Worm (Caenorhabditis elegans): ENCODE results near the gene cdh-7.

The cdh-7 gene

ce11 chrII:14804259-14804899 lies 38.6 kb upstream of the cdh-7 start, which contains the start of gene W01D2.3:
TSS of gene W01D2.3 (minus strand) at chrII:14804309.
- TF ChIP-seq egrh-3 (GFP tag; IDR thresholded peaks at IDR 0.05) (no peak), Y95B8A.8 (GFP tag; IDR thresholded peaks at IDR 0.05) (no peak), C06A6.2 (GFP tag; conservative IDR thresholded peaks at IDR 0.05) (peak; percentile 55; the same call in 1 of the 2 replicates), hrde-1 (tag; optimal IDR thresholded peaks at IDR 0.05; ENCODE audit: borderline replicate concordance) (no peak), ceh-40 (GFP tag; IDR thresholded peaks at IDR 0.05) (no peak), nhr-80 (tag; optimal IDR thresholded peaks at IDR 0.05) (no peak), let-526 (GFP tag; IDR thresholded peaks at IDR 0.05) (no peak), lsl-1 (GFP tag; optimal IDR thresholded peaks at IDR 0.05) (peak; percentile 11), F10E7.11 (tag; optimal IDR thresholded peaks at IDR 0.05) (no peak), aptf-3 (GFP tag; IDR thresholded peaks at IDR 0.05) (no peak), snpc-1.1 (tag; optimal IDR thresholded peaks at IDR 0.05; ENCODE audit: insufficient read depth) (peak; percentile 92), mcd-1 (GFP tag; IDR thresholded peaks at IDR 0.05) (peak; percentile 68; the same call in 1 of the 2 replicates), lin-54 (GFP tag; optimal IDR thresholded peaks at IDR 0.05) (peak; percentile 55), zim-3 (tag; optimal IDR thresholded peaks at IDR 0.05) (peak; percentile 77), ceh-100 (GFP tag; IDR thresholded peaks at IDR 0.05) (no peak), ztf-18 (tag; optimal IDR thresholded peaks at IDR 0.05) (peak; percentile 38), nhr-120 (GFP tag; IDR thresholded peaks at IDR 0.05) (peak; percentile 9; the same call in 1 of the 2 replicates), Y67H2A.10 (GFP tag; conservative IDR thresholded peaks at IDR 0.05) (no peak), F57C9.4 (tag; optimal IDR thresholded peaks at IDR 0.05) (no peak), pha-4 (tag; optimal IDR thresholded peaks at IDR 0.05) (no peak), lin-26 (GFP tag; IDR thresholded peaks at IDR 0.05) (peak; percentile 69; the same call in 1 of the 2 replicates), B0336.3 (GFP tag; IDR thresholded peaks at IDR 0.05) (no peak; the same call in 1 of the 2 replicates), attf-3 (GFP tag; conservative IDR thresholded peaks at IDR 0.05) (no peak), madf-10 (tag; optimal IDR thresholded peaks at IDR 0.05) (peak; percentile 7), mxl-1 (tag; optimal IDR thresholded peaks at IDR 0.05) (no peak), bed-1 (GFP tag; IDR thresholded peaks at IDR 0.05) (0 out of 2 replicates have a peak, but pooled peaks have one; percentile 19), aptf-2 (GFP tag; conservative IDR thresholded peaks at IDR 0.05) (no peak), let-607 (tag; optimal IDR thresholded peaks at IDR 0.05) (peak; percentile 36 to 68), ets-4 (GFP tag; optimal IDR thresholded peaks at IDR 0.05) (no peak), cebp-1 (GFP tag; IDR thresholded peaks at IDR 0.05) (peak; percentile 83), cebp-1 (tag; optimal IDR thresholded peaks at IDR 0.05) (peak; percentile 94), sdz-38 (tag; optimal IDR thresholded peaks at IDR 0.05) (no peak), him-1 (tag; optimal IDR thresholded peaks at IDR 0.05) (no peak), ceh-79 (tag; optimal IDR thresholded peaks at IDR 0.05) (no peak), sptf-2 (GFP tag; optimal IDR thresholded peaks at IDR 0.05) (peak; percentile 24), athp-1 (tag; optimal IDR thresholded peaks at IDR 0.05) (peak; percentile 42), lin-35 (GFP tag; optimal IDR thresholded peaks at IDR 0.05) (peak in 1 of 3 experiments; percentile 65), ceh-27 (GFP tag; optimal IDR thresholded peaks at IDR 0.05) (peak; percentile 52), lir-1 (GFP tag; conservative IDR thresholded peaks at IDR 0.05) (no peak), tbp1 (GFP tag; optimal IDR thresholded peaks at IDR 0.05) (peak; percentile 81), hlh-26 (GFP tag; conservative IDR thresholded peaks at IDR 0.05) (no peak), snpc-4 (GFP tag; optimal IDR thresholded peaks at IDR 0.05) (peak; percentile 96), snpc-4 (tag; optimal IDR thresholded peaks at IDR 0.05) (peak; percentile 98 to 100 (median 99)), akir-1 (GFP tag; optimal IDR thresholded peaks at IDR 0.05) (no peak), hmg-1.2 (GFP tag; IDR thresholded peaks at IDR 0.05) (peak; percentile 60; the same call in 1 of the 2 replicates), F52B5.7 (tag; optimal IDR thresholded peaks at IDR 0.05) (peak; percentile 62), dpff-1 (tag; optimal IDR thresholded peaks at IDR 0.05) (no peak), F49E8.2 (tag; optimal IDR thresholded peaks at IDR 0.05; ENCODE audit: insufficient read depth) (no peak)
